Worm (Caenorhabditis elegans) whole organism, late embryonic: ENCODE data around the gene C05C8.5.

Experiments
- C08G9.2 ChIP-seq: sonication (generic microtip); optimal IDR thresholded peaks from 2 replicates; lab custom pipeline; 2016; ENCODE audit warnings: mild to moderate bottlenecking, missing genetic modification characterization, moderate library complexity, missing compliant biosample characterization
- F13H6.1 ChIP-seq: sonication (generic microtip); optimal IDR thresholded peaks from 2 replicates; lab custom pipeline; 2016; ENCODE audit warnings: missing genetic modification characterization, missing compliant biosample characterization
- K02D7.2 ChIP-seq: sonication (generic microtip); optimal IDR thresholded peaks from 2 replicates; lab custom pipeline; 2017; ENCODE audit warnings: mild to moderate bottlenecking, missing genetic modification characterization, missing compliant biosample characterization
- K09A11.1 ChIP-seq: sonication (generic microtip); optimal IDR thresholded peaks from 2 replicates; lab custom pipeline; 2017; ENCODE audit warnings: antibody characterized with exemption, mild to moderate bottlenecking, missing genetic modification characterization, missing compliant biosample characterization; ENCODE audit not compliant: insufficient read depth
- T23F11.4 ChIP-seq: fragments of 200-800 bp; sonication (Bioruptor generic); optimal IDR thresholded peaks from 2 replicates; lab custom pipeline; 2018; ENCODE audit warnings: mild to moderate bottlenecking, missing genetic modification characterization, missing compliant biosample characterization
- ceh-14 ChIP-seq: sonication (generic microtip); optimal IDR thresholded peaks from 2 replicates; lab custom pipeline; 2016; ENCODE audit warnings: missing genotype, missing genetic modification characterization, missing compliant biosample characterization
- ceh-18 ChIP-seq: sonication (generic microtip); optimal IDR thresholded peaks from 2 replicates; lab custom pipeline; 2016; ENCODE audit warnings: missing genetic modification characterization, missing compliant biosample characterization
- ceh-24 ChIP-seq: sonication (generic microtip); optimal IDR thresholded peaks from 2 replicates; lab custom pipeline; 2016; ENCODE audit warnings: mild to moderate bottlenecking, missing genetic modification characterization, missing compliant biosample characterization
- ceh-31 ChIP-seq: sonication (generic microtip); optimal IDR thresholded peaks from 2 replicates; lab custom pipeline; 2016; ENCODE audit warnings: missing genetic modification characterization, missing compliant biosample characterization
- ceh-34 ChIP-seq: sonication (generic microtip); optimal IDR thresholded peaks from 2 replicates; lab custom pipeline; 2016; ENCODE audit warnings: mild to moderate bottlenecking, missing genetic modification characterization, missing compliant biosample characterization
- ceh-45 ChIP-seq: fragments of 200-800 bp; sonication (Bioruptor generic); IDR thresholded peaks from 2 replicates; pipeline ENCODE4 v1.3.6; 2022; ENCODE audit warnings: missing genetic modification reagents, missing genetic modification characterization, missing compliant biosample characterization
- ceh-48 ChIP-seq: sonication (generic microtip); optimal IDR thresholded peaks from 2 replicates; lab custom pipeline; 2016; ENCODE audit warnings: missing genetic modification characterization, inconsistent platforms, missing compliant biosample characterization
- ceh-6 ChIP-seq: fragments of 200-800 bp; sonication (Bioruptor generic); optimal IDR thresholded peaks from 2 replicates; lab custom pipeline; 2018; ENCODE audit warnings: mild to moderate bottlenecking, missing genetic modification characterization, missing compliant biosample characterization
- ceh-9 ChIP-seq: sonication (generic microtip); optimal IDR thresholded peaks from 2 replicates; lab custom pipeline; 2016; ENCODE audit warnings: mild to moderate bottlenecking, missing genetic modification characterization, inconsistent platforms, missing compliant biosample characterization
- che-1 ChIP-seq: sonication (generic microtip); optimal IDR thresholded peaks from 2 replicates; lab custom pipeline; 2016; ENCODE audit warnings: mild to moderate bottlenecking, missing genetic modification characterization, missing compliant biosample characterization
- dmd-4 ChIP-seq: sonication (generic microtip); optimal IDR thresholded peaks from 2 replicates; lab custom pipeline; 2016; ENCODE audit warnings: borderline replicate concordance, missing genetic modification characterization, missing compliant biosample characterization
- elt-4 ChIP-seq: sonication (generic microtip); optimal IDR thresholded peaks from 2 replicates; lab custom pipeline; 2016; ENCODE audit warnings: missing genetic modification characterization, missing compliant biosample characterization
- ets-4 ChIP-seq: sonication (generic microtip); optimal IDR thresholded peaks from 2 replicates; lab custom pipeline; 2016; ENCODE audit warnings: missing genetic modification characterization, missing compliant biosample characterization
- eyg-1 ChIP-seq: sonication (generic microtip); optimal IDR thresholded peaks from 2 replicates; lab custom pipeline; 2016; ENCODE audit warnings: missing genotype, missing genetic modification characterization, missing compliant biosample characterization
- fkh-6 ChIP-seq: sonication (generic microtip); optimal IDR thresholded peaks from 2 replicates; lab custom pipeline; 2016; ENCODE audit warnings: missing genetic modification characterization, missing compliant biosample characterization
- gmeb-2 ChIP-seq: sonication (generic microtip); optimal IDR thresholded peaks from 2 replicates; lab custom pipeline; 2016; ENCODE audit warnings: missing genetic modification characterization, inconsistent platforms, missing compliant biosample characterization
- hlh-13 ChIP-seq: fragments of 200-800 bp; sonication (Bioruptor generic); optimal IDR thresholded peaks from 2 replicates; lab custom pipeline; 2018; ENCODE audit warnings: mild to moderate bottlenecking, missing genetic modification characterization, missing compliant biosample characterization
- hlh-15 ChIP-seq: sonication (generic microtip); optimal IDR thresholded peaks from 2 replicates; lab custom pipeline; 2016; ENCODE audit warnings: missing genetic modification characterization, missing compliant biosample characterization
- hlh-8 ChIP-seq: sonication (generic microtip); optimal IDR thresholded peaks from 2 replicates; lab custom pipeline; 2016; ENCODE audit warnings: missing genotype, missing genetic modification characterization, missing compliant biosample characterization
- lim-6 ChIP-seq: sonication (generic microtip); optimal IDR thresholded peaks from 2 replicates; lab custom pipeline; 2016; ENCODE audit warnings: missing genetic modification characterization, missing compliant biosample characterization
- lin-11 ChIP-seq: fragments of 200-800 bp; sonication (Bioruptor generic); optimal IDR thresholded peaks from 2 replicates; lab custom pipeline; 2018; ENCODE audit warnings: mild to moderate bottlenecking, missing genetic modification characterization, missing compliant biosample characterization
- mec-3 ChIP-seq: sonication (generic microtip); optimal IDR thresholded peaks from 2 replicates; lab custom pipeline; 2016; ENCODE audit warnings: borderline replicate concordance, missing genetic modification characterization, missing compliant biosample characterization
- odd-2 ChIP-seq: sonication (generic microtip); optimal IDR thresholded peaks from 2 replicates; lab custom pipeline; 2017; ENCODE audit warnings: antibody characterized with exemption, mild to moderate bottlenecking, missing genetic modification characterization, missing compliant biosample characterization
- pag-3 ChIP-seq: sonication (generic microtip); optimal IDR thresholded peaks from 2 replicates; lab custom pipeline; 2016; ENCODE audit warnings: missing compliant biosample characterization, missing genetic modification characterization, borderline replicate concordance
- pat-9 ChIP-seq: fragments of 200-800 bp; sonication (Bioruptor generic); optimal IDR thresholded peaks from 2 replicates; lab custom pipeline; 2018; ENCODE audit warnings: mild to moderate bottlenecking, missing genetic modification characterization, moderate library complexity, missing compliant biosample characterization
- pax-1 ChIP-seq: fragments of 150-350 bp; optimal IDR thresholded peaks from 2 replicates; lab custom pipeline; 2014; ENCODE audit warnings: missing biosample characterization, missing genetic modification characterization
- pha-4 ChIP-seq: fragments of 150-350 bp; optimal IDR thresholded peaks from 2 replicates; lab custom pipeline; 2018; ENCODE audit warnings: missing biosample characterization, missing genetic modification reagents, missing genetic modification characterization
- pros-1 ChIP-seq: fragments of 150-350 bp; optimal IDR thresholded peaks from 2 replicates; lab custom pipeline; 2014; ENCODE audit warnings: missing biosample characterization, missing genetic modification reagents, missing genetic modification characterization
- sox-4 ChIP-seq: sonication (generic microtip); optimal IDR thresholded peaks from 2 replicates; lab custom pipeline; 2017; ENCODE audit warnings: mild to moderate bottlenecking, missing genetic modification characterization, inconsistent platforms, missing compliant biosample characterization
- syd-9 ChIP-seq: sonication (generic microtip); optimal IDR thresholded peaks from 2 replicates; lab custom pipeline; 2016; ENCODE audit warnings: mild to moderate bottlenecking, missing genetic modification characterization, moderate library complexity, missing compliant biosample characterization
- tbx-7 ChIP-seq: sonication (generic microtip); optimal IDR thresholded peaks from 2 replicates; lab custom pipeline; 2016; ENCODE audit warnings: missing genotype, missing genetic modification characterization, missing compliant biosample characterization
- unc-3 ChIP-seq, 2 experiments: fragments of 200-800 bp in 1 of 2; sonication (Bioruptor generic) in 1 of 2; sonication (generic microtip) in 1 of 2; conservative IDR thresholded peaks in 1 of 2; optimal IDR thresholded peaks in 1 of 2; 2 replicates each; pipeline versions ENCODE4 v1.3.6 to Lab custom; 2016 to 2022; ENCODE audit warnings: missing compliant biosample characterization in 2 of 2, missing genetic modification characterization in 2 of 2, missing genetic modification reagents in 1 of 2
- unc-55 ChIP-seq: sonication (generic microtip); optimal IDR thresholded peaks from 2 replicates; lab custom pipeline; 2017; ENCODE audit warnings: missing biosample characterization, missing genetic modification reagents, missing genetic modification characterization

Gene C05C8.5

DNA sequence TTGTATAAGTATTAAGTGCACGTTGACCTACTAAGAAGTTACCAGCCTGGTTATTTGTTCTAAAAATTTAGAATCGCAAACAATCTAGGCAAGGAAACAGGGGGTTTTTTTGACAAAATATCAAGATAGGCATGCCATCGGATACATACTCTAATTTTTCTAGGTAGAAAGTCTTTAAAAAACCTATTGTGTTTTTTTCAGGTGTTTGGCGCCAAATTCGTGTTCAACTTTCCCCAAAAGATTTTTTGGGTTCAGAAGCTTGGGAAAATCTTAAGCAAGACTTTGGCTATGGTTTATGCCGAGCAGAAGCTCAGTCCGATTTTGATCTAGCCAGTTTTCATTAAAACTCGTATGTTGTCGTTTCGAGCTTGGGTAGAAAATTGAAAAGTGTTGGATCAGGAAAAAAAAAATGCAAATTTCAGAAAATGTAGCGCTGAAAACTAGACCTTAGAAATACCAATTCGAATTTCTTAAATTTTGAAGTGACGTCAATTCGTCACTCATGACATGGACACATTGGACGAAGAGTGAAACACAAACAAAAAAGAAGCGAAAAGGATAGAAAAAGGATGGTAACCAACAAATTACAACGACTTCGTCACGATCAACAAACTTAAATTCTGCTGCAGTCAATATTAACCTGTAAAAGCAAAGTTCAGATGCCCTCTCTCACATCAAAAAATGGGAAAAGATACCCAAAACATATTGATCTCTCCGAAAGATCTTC lies 13.8 kb upstream of the C05C8.5 start:
- TF ChIP-seq unc-3 (GFP tag; conservative IDR thresholded peaks at IDR 0.05; lab: Robert Waterston, UW) (no peak), unc-3 (tag; optimal IDR thresholded peaks at IDR 0.05; lab: Kevin White, UChicago) (no peak), elt-4 (no peak), F13H6.1 (tag; lab: Kevin White, UChicago) (no peak), hlh-13 (GFP tag; lab: Kevin White, UChicago) (no peak), syd-9 (tag; lab: Kevin White, UChicago) (no peak), ceh-18 (tag; lab: Kevin White, UChicago) (no peak), ceh-9 (tag; lab: Kevin White, UChicago) (no peak), pax-1 (tag; lab: Kevin White, UChicago) (no peak), hlh-15 (tag; lab: Kevin White, UChicago) (no peak), odd-2 (tag; lab: Kevin White, UChicago) (no peak), pag-3 (tag; lab: Kevin White, UChicago) (no peak), ceh-14 (tag; lab: Kevin White, UChicago) (no peak), ceh-34 (tag; lab: Kevin White, UChicago) (no peak), ceh-48 (tag; lab: Kevin White, UChicago) (no peak), sox-4 (tag; lab: Kevin White, UChicago) (no peak), pat-9 (tag; lab: Kevin White, UChicago) (no peak), fkh-6 (tag; lab: Kevin White, UChicago) (no peak), pha-4 (tag; lab: Kevin White, UChicago) (no peak), lim-6 (no peak)

DNA sequence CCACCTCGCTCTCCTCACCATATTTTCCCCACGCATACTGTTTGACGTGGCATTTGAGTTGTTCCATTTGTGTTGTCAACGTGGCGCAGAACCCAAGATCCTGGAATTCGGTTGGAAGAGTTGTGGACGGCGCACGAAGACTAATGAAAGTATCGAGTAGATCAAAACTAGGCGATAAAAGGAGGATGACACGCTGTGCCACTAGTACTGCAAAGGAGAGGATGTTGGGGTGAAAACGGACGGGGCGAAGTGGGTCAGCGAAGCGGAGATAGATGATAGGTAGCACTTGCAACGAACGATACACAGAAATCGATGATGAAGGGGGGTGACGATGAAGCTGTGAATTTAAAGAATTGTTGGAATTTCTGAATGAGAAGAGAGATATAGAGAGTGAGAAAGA lies 12.3 kb upstream of the C05C8.5 start, which contains the start of gene C05C8.7:
TSS of gene C05C8.7 (minus strand) at position 100 of the 400 bp plus-strand sequence.
- TF ChIP-seq pros-1 (tag; lab: Kevin White, UChicago) (no peak), mec-3 (tag; lab: Kevin White, UChicago) (no peak), ceh-9 (tag; lab: Kevin White, UChicago) (no peak), unc-3 (GFP tag; conservative IDR thresholded peaks at IDR 0.05; lab: Robert Waterston, UW) (no peak), unc-3 (tag; optimal IDR thresholded peaks at IDR 0.05; lab: Kevin White, UChicago) (no peak), ceh-6 (GFP tag; lab: Kevin White, UChicago) (no peak), K02D7.2 (no peak), lin-11 (no peak), ceh-31 (no peak), pat-9 (tag; lab: Kevin White, UChicago) (no peak), ets-4 (tag; lab: Kevin White, UChicago) (no peak), odd-2 (tag; lab: Kevin White, UChicago) (no peak), eyg-1 (no peak), gmeb-2 (no peak), elt-4 (no peak), C08G9.2 (no peak), che-1 (no peak), unc-55 (GFP tag; lab: Kevin White, UChicago) (no peak), dmd-4 (tag; lab: Kevin White, UChicago) (no peak), T23F11.4 (GFP tag; lab: Kevin White, UChicago) (no peak), K09A11.1 (tag; lab: Kevin White, UChicago) (no peak)

DNA sequence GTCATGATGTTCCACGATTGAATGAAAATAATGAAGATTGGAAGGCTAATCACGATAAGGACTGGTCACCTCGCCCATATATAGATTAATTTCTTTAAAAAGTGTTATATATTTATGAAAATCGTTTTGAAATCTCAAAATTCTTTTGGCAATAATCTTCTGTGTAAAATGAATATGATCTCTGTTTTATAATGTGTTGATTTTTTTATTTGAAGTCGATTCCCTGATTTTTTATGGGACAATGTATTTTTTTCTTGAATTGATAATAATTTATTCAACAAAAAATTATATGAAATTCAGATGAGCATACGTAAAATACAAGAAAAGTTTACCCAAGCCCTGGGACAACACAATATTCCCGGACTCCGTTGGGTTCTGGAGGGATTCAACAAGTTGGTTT lies 4.8 kb upstream of the C05C8.5 start, which contains the start of gene C05C8.1:
TSS of gene C05C8.1 (plus strand) at position 301 of the 400 bp plus-strand sequence.
- TF ChIP-seq ceh-24 (tag; lab: Kevin White, UChicago) (no peak), hlh-13 (GFP tag; lab: Kevin White, UChicago) (no peak), hlh-8 (tag; lab: Kevin White, UChicago) (no peak), ceh-48 (tag; lab: Kevin White, UChicago) (no peak), pat-9 (tag; lab: Kevin White, UChicago) (no peak), eyg-1 (no peak), che-1 (no peak), elt-4 (no peak), pha-4 (tag; lab: Kevin White, UChicago) (no peak), tbx-7 (tag; lab: Kevin White, UChicago) (no peak), ceh-45 (GFP tag; lab: Robert Waterston, UW) (no peak), syd-9 (tag; lab: Kevin White, UChicago) (no peak)
- TF ChIP-seq, all 69 proteins: peak for 0
